Worm (Caenorhabditis elegans) whole organism, midembryonic: ENCODE results near the gene lgc-49.

ENCODE experiments used
- T22C8.4 ChIP-seq: fragments of 200-800 bp; sonication (Bioruptor generic); IDR thresholded peaks from 2 replicates; pipeline ENCODE4 v1.3.6; 2022; ENCODE audit warnings: missing genetic modification characterization, missing compliant biosample characterization
- cog-1 ChIP-seq: sonication (generic microtip); optimal IDR thresholded peaks from 2 replicates; lab custom pipeline; 2016; ENCODE audit warnings: missing genetic modification characterization, missing compliant biosample characterization
- flt-1 ChIP-seq: fragments of 200-800 bp; sonication (Bioruptor generic); IDR thresholded peaks from 2 replicates; pipeline ENCODE4 v1.3.6; 2022; ENCODE audit warnings: missing genetic modification characterization, missing compliant biosample characterization
- klf-2 ChIP-seq: fragments of 200-800 bp; sonication (Bioruptor generic); conservative IDR thresholded peaks from 2 replicates; pipeline ENCODE4 v1.3.6; 2022; ENCODE audit warnings: missing genetic modification reagents, missing genetic modification characterization, missing compliant biosample characterization
- med-1 ChIP-seq: sonication (generic microtip); optimal IDR thresholded peaks from 2 replicates; lab custom pipeline; 2017; ENCODE audit warnings: missing genetic modification characterization, mild to moderate bottlenecking, missing compliant biosample characterization, antibody characterized with exemption, missing genetic modification reagents; ENCODE audit not compliant: insufficient read depth
- ref-1 ChIP-seq: fragments of 200-800 bp; sonication (Bioruptor generic); conservative IDR thresholded peaks from 2 replicates; pipeline ENCODE4 v1.3.6; 2022; ENCODE audit warnings: missing genetic modification reagents, missing genetic modification characterization, missing compliant biosample characterization
- tab-1 ChIP-seq: fragments of 200-800 bp; sonication (Bioruptor generic); IDR thresholded peaks from 2 replicates; pipeline ENCODE4 v1.3.6; 2022; ENCODE audit warnings: missing genetic modification characterization, missing compliant biosample characterization
- ztf-23 ChIP-seq: fragments of 200-800 bp; sonication (Bioruptor generic); IDR thresholded peaks from 2 replicates; pipeline ENCODE4 v1.3.6; 2022; ENCODE audit warnings: missing genetic modification reagents, missing genetic modification characterization, missing compliant biosample characterization
- ztf-29 ChIP-seq: fragments of 200-800 bp; sonication (Bioruptor generic); IDR thresholded peaks from 2 replicates; pipeline ENCODE4 v1.3.6; 2022; ENCODE audit warnings: missing genetic modification reagents, missing genetic modification characterization, missing compliant biosample characterization

Gene lgc-49

ce11 chrV:11156589-11156988 lies 34.5 kb upstream of the lgc-49 start:
- no peak for TF ChIP-seq ref-1
- TF ChIP-seq cog-1 (tag; lab: Kevin White, UChicago), result no peak
- no peak for TF ChIP-seq klf-2 (GFP tag; lab: Robert Waterston, UW)
- TF ChIP-seq tab-1 (GFP tag; lab: Robert Waterston, UW), result no peak
- TF ChIP-seq ztf-23 (GFP tag; lab: Robert Waterston, UW), result no peak
- TF ChIP-seq med-1 (GFP tag; lab: Kevin White, UChicago), result no peak
- no peak for TF ChIP-seq T22C8.4 (GFP tag; lab: Robert Waterston, UW)
- TF ChIP-seq ztf-29 (GFP tag; lab: Robert Waterston, UW), result no peak
- no peak for TF ChIP-seq flt-1

ce11 chrV:11157947-11158346 lies 33.1 kb upstream of the lgc-49 start, which contains the start of gene srg-42:
Gene srg-42 (minus strand): TSS chrV:11158047.
- TF ChIP-seq flt-1, result no peak
- TF ChIP-seq T22C8.4 (GFP tag; lab: Robert Waterston, UW), result no peak
- TF ChIP-seq klf-2 (GFP tag; lab: Robert Waterston, UW), result no peak
- no peak for TF ChIP-seq tab-1 (GFP tag; lab: Robert Waterston, UW)
- no peak for TF ChIP-seq ztf-29 (GFP tag; lab: Robert Waterston, UW)
- no peak for TF ChIP-seq med-1 (GFP tag; lab: Kevin White, UChicago)
- no peak for TF ChIP-seq ztf-23 (GFP tag; lab: Robert Waterston, UW)
- no peak for TF ChIP-seq ref-1
- no peak for TF ChIP-seq cog-1 (tag; lab: Kevin White, UChicago)

ce11 chrV:11161791-11162190 lies 29.3 kb upstream of the lgc-49 start, which contains the start of gene srg-41:
Gene srg-41 (minus strand): TSS chrV:11161891.
- TF ChIP-seq tab-1 (GFP tag; lab: Robert Waterston, UW) (no peak), flt-1 (no peak)

- no peak for TF ChIP-seq ztf-23 (GFP tag; lab: Robert Waterston, UW)
- TF ChIP-seq ref-1, result no peak
- no peak for TF ChIP-seq med-1 (GFP tag; lab: Kevin White, UChicago)
- TF ChIP-seq T22C8.4 (GFP tag; lab: Robert Waterston, UW), result no peak
- TF ChIP-seq cog-1 (tag; lab: Kevin White, UChicago), result no peak
- no peak for TF ChIP-seq flt-1
- TF ChIP-seq ztf-29 (GFP tag; lab: Robert Waterston, UW), result no peak
- no peak for TF ChIP-seq klf-2 (GFP tag; lab: Robert Waterston, UW)
- TF ChIP-seq tab-1 (GFP tag; lab: Robert Waterston, UW), result no peak
Measured at ce11 chrV:11164475-11164874, 26.6 kb upstream of the lgc-49 start, which contains the start of gene srg-40. Gene srg-40 (minus strand): TSS chrV:11164575.

ce11 chrV:11167745-11168144 lies 23.3 kb upstream of the lgc-49 start:
- no peak for TF ChIP-seq ztf-23 (GFP tag; lab: Robert Waterston, UW)

- TF ChIP-seq cog-1 (tag; lab: Kevin White, UChicago), result no peak
- TF ChIP-seq ztf-23 (GFP tag; lab: Robert Waterston, UW), result no peak
- no peak for TF ChIP-seq klf-2 (GFP tag; lab: Robert Waterston, UW)
- TF ChIP-seq ref-1, result no peak
- no peak for TF ChIP-seq med-1 (GFP tag; lab: Kevin White, UChicago)
- no peak for TF ChIP-seq tab-1 (GFP tag; lab: Robert Waterston, UW)
- TF ChIP-seq flt-1, result no peak
- TF ChIP-seq ztf-29 (GFP tag; lab: Robert Waterston, UW), result no peak
- no peak for TF ChIP-seq T22C8.4 (GFP tag; lab: Robert Waterston, UW)
Measured at ce11 chrV:11170564-11171329, 20.3 kb upstream of the lgc-49 start.

ce11 chrV:11171906-11172305 lies 19.2 kb upstream of the lgc-49 start, which contains the start of gene T19C4.5:
Gene T19C4.5 (plus strand): TSS chrV:11172213.
- TF ChIP-seq ztf-29 (GFP tag; lab: Robert Waterston, UW) (no peak), tab-1 (GFP tag; lab: Robert Waterston, UW) (no peak), cog-1 (tag; lab: Kevin White, UChicago) (no peak)

- TF ChIP-seq med-1 (GFP tag; lab: Kevin White, UChicago), result no peak
- no peak for TF ChIP-seq ztf-29 (GFP tag; lab: Robert Waterston, UW)
- TF ChIP-seq klf-2 (GFP tag; lab: Robert Waterston, UW), result no peak
- no peak for TF ChIP-seq ztf-23 (GFP tag; lab: Robert Waterston, UW)
- no peak for TF ChIP-seq flt-1
- no peak for TF ChIP-seq ref-1
Measured at ce11 chrV:11172667-11173066, 18.4 kb upstream of the lgc-49 start.

- TF ChIP-seq klf-2 (GFP tag; lab: Robert Waterston, UW), result no peak
- no peak for TF ChIP-seq ref-1
- TF ChIP-seq T22C8.4 (GFP tag; lab: Robert Waterston, UW), result no peak
- no peak for TF ChIP-seq cog-1 (tag; lab: Kevin White, UChicago)
- no peak for TF ChIP-seq flt-1
- TF ChIP-seq tab-1 (GFP tag; lab: Robert Waterston, UW), result no peak
- TF ChIP-seq med-1 (GFP tag; lab: Kevin White, UChicago), result no peak
- TF ChIP-seq ztf-23 (GFP tag; lab: Robert Waterston, UW), result no peak
Measured at ce11 chrV:11174663-11175062, 16.4 kb upstream of the lgc-49 start.

ce11 chrV:11177577-11177976 lies 13.5 kb upstream of the lgc-49 start, which contains the start of gene gpa-1:
Gene gpa-1 (minus strand): TSS chrV:11177677.
- no peak for TF ChIP-seq tab-1 (GFP tag; lab: Robert Waterston, UW)
- no peak for TF ChIP-seq T22C8.4 (GFP tag; lab: Robert Waterston, UW)
- no peak for TF ChIP-seq ref-1
- TF ChIP-seq med-1 (GFP tag; lab: Kevin White, UChicago), result no peak
- TF ChIP-seq ztf-23 (GFP tag; lab: Robert Waterston, UW), result no peak
- TF ChIP-seq ztf-29 (GFP tag; lab: Robert Waterston, UW), result no peak
- TF ChIP-seq cog-1 (tag; lab: Kevin White, UChicago), result no peak
- TF ChIP-seq klf-2 (GFP tag; lab: Robert Waterston, UW), result no peak
- no peak for TF ChIP-seq flt-1
